Worm (Caenorhabditis elegans) whole organism, L2 larva: Measurements from ENCODE around the gene unc-58.
A peak's percentile ranks its signal among the peaks of the same experiment; 100 is the strongest.

Experiments used
- C34F6.9 ChIP-seq: fragments of 150-350 bp; optimal IDR thresholded peaks from 2 replicates; lab custom pipeline; 2014; ENCODE audit warnings: missing biosample characterization, missing genetic modification characterization
- F13H6.1 ChIP-seq: sonication (generic microtip); optimal IDR thresholded peaks from 2 replicates; lab custom pipeline; 2016; ENCODE audit warnings: missing genetic modification characterization, missing compliant biosample characterization
- R02D3.7 ChIP-seq: fragments of 150-350 bp; optimal IDR thresholded peaks from 2 replicates; lab custom pipeline; 2014; ENCODE audit warnings: missing biosample characterization, missing genetic modification characterization
- Y55F3AM.14 ChIP-seq: fragments of 200-800 bp; sonication (Bioruptor generic); optimal IDR thresholded peaks from 2 replicates; lab custom pipeline; 2018; ENCODE audit warnings: mild to moderate bottlenecking, missing genetic modification characterization, missing compliant biosample characterization
- ZK546.5 ChIP-seq: sonication (generic microtip); optimal IDR thresholded peaks from 2 replicates; lab custom pipeline; 2017; ENCODE audit warnings: missing biosample characterization, missing genetic modification characterization
- alr-1 ChIP-seq: fragments of 150-350 bp; optimal IDR thresholded peaks from 2 replicates; lab custom pipeline; 2014; ENCODE audit warnings: missing biosample characterization, missing genetic modification characterization
- aly-2 ChIP-seq: fragments of 150-350 bp; optimal IDR thresholded peaks from 2 replicates; lab custom pipeline; 2014; ENCODE audit warnings: missing biosample characterization, missing genetic modification characterization
- ama-1 ChIP-seq: fragments of 150-350 bp; optimal IDR thresholded peaks from 2 replicates; lab custom pipeline; 2018; ENCODE audit warnings: inconsistent platforms
- blmp-1 ChIP-seq: sonication (generic microtip); optimal IDR thresholded peaks from 2 replicates; lab custom pipeline; 2017; ENCODE audit warnings: missing genetic modification characterization, mild to moderate bottlenecking, missing compliant biosample characterization, antibody characterized with exemption, moderate library complexity; ENCODE audit not compliant: insufficient read depth
- ceh-82 ChIP-seq: fragments of 150-350 bp; optimal IDR thresholded peaks from 2 replicates; lab custom pipeline; 2014; ENCODE audit warnings: missing biosample characterization, missing genetic modification characterization
- crh-2 ChIP-seq: sonication (generic microtip); optimal IDR thresholded peaks from 2 replicates; lab custom pipeline; 2017; ENCODE audit warnings: missing biosample characterization, missing genetic modification characterization
- dmd-4 ChIP-seq: sonication (generic microtip); optimal IDR thresholded peaks from 2 replicates; lab custom pipeline; 2017; ENCODE audit warnings: missing biosample characterization, missing genetic modification characterization
- egl-27 ChIP-seq: sonication (generic microtip); optimal IDR thresholded peaks from 3 replicates; lab custom pipeline; 2017; ENCODE audit warnings: missing biosample characterization, missing genetic modification reagents, missing genetic modification characterization
- elt-1 ChIP-seq: fragments of 150-350 bp; optimal IDR thresholded peaks from 2 replicates; lab custom pipeline; 2014; ENCODE audit warnings: missing biosample characterization, missing genetic modification characterization
- elt-3 ChIP-seq: sonication (generic microtip); optimal IDR thresholded peaks from 2 replicates; lab custom pipeline; 2017; ENCODE audit warnings: missing biosample characterization, missing genetic modification characterization
- fos-1 ChIP-seq: fragments of 150-350 bp; optimal IDR thresholded peaks from 2 replicates; lab custom pipeline; 2014; ENCODE audit warnings: missing biosample characterization, missing genetic modification characterization
- gmeb-1 ChIP-seq: fragments of 150-350 bp; optimal IDR thresholded peaks from 2 replicates; lab custom pipeline; 2014; ENCODE audit warnings: missing biosample characterization, missing genetic modification characterization
- lin-11 ChIP-seq: fragments of 150-350 bp; sonication (generic microtip); optimal IDR thresholded peaks from 2 replicates; lab custom pipeline; 2014; ENCODE audit warnings: missing biosample characterization, missing genetic modification characterization, inconsistent platforms, mixed read lengths
- lin-13 ChIP-seq: fragments of 150-350 bp; optimal IDR thresholded peaks from 2 replicates; lab custom pipeline; 2014; ENCODE audit warnings: missing biosample characterization, missing genetic modification reagents, missing genetic modification characterization
- lin-39 ChIP-seq: fragments of 150-350 bp; optimal IDR thresholded peaks from 2 replicates; lab custom pipeline; 2014; ENCODE audit warnings: missing biosample characterization, missing genetic modification reagents, missing genetic modification characterization
- lsy-2 ChIP-seq, 2 experiments: fragments of 150-350 bp in 1 of 2; sonication (generic microtip) in 1 of 2; optimal IDR thresholded peaks; 2 replicates each; lab custom pipeline; 2014 to 2017; ENCODE audit warnings: missing biosample characterization in 2 of 2, missing genetic modification characterization in 2 of 2
- mab-5 ChIP-seq: fragments of 150-350 bp; optimal IDR thresholded peaks from 2 replicates; lab custom pipeline; 2014; ENCODE audit warnings: missing biosample characterization, missing genetic modification characterization
- mbf-1 ChIP-seq: sonication (generic microtip); optimal IDR thresholded peaks from 2 replicates; lab custom pipeline; 2017; ENCODE audit warnings: missing biosample characterization, missing genetic modification characterization
- mdl-1 ChIP-seq, 2 experiments: fragments of 150-350 bp in 1 of 2; sonication (generic microtip) in 1 of 2; optimal IDR thresholded peaks; 2 replicates each; lab custom pipeline; 2017; ENCODE audit warnings: missing biosample characterization in 2 of 2, missing genetic modification characterization in 2 of 2
- nhr-10 ChIP-seq: sonication (generic microtip); optimal IDR thresholded peaks from 2 replicates; lab custom pipeline; 2017; ENCODE audit warnings: missing biosample characterization, missing genetic modification characterization
- nhr-11 ChIP-seq: fragments of 150-350 bp; optimal IDR thresholded peaks from 2 replicates; lab custom pipeline; 2014; ENCODE audit warnings: missing biosample characterization, missing genetic modification characterization
- nhr-129 ChIP-seq: fragments of 150-350 bp; optimal IDR thresholded peaks from 2 replicates; lab custom pipeline; 2014; ENCODE audit warnings: missing biosample characterization, missing genetic modification characterization
- nhr-21 ChIP-seq: fragments of 150-350 bp; optimal IDR thresholded peaks from 2 replicates; lab custom pipeline; 2014; ENCODE audit warnings: missing biosample characterization, missing genetic modification characterization
- nhr-23 ChIP-seq: fragments of 150-350 bp; optimal IDR thresholded peaks from 2 replicates; lab custom pipeline; 2014; ENCODE audit warnings: missing biosample characterization, missing genetic modification reagents, missing genetic modification characterization
- nhr-237 ChIP-seq: fragments of 150-350 bp; optimal IDR thresholded peaks from 2 replicates; lab custom pipeline; 2014; ENCODE audit warnings: missing biosample characterization, missing genetic modification characterization
- nhr-25 ChIP-seq: fragments of 150-350 bp; sonication (generic microtip); optimal IDR thresholded peaks from 3 replicates; lab custom pipeline; 2014; ENCODE audit warnings: missing biosample characterization, missing genetic modification characterization
- nhr-6 ChIP-seq: fragments of 150-350 bp; optimal IDR thresholded peaks from 2 replicates; lab custom pipeline; 2014; ENCODE audit warnings: missing biosample characterization, missing genetic modification characterization
- nhr-77 ChIP-seq: fragments of 150-350 bp; optimal IDR thresholded peaks from 2 replicates; lab custom pipeline; 2014; ENCODE audit warnings: missing biosample characterization, missing genetic modification characterization
- peb-1 ChIP-seq: fragments of 150-350 bp; optimal IDR thresholded peaks from 2 replicates; lab custom pipeline; 2014; ENCODE audit warnings: missing biosample characterization, missing genetic modification characterization
- skn-1 ChIP-seq: sonication (generic microtip); optimal IDR thresholded peaks from 2 replicates; lab custom pipeline; 2017; ENCODE audit warnings: missing biosample characterization, missing genetic modification characterization
- sma-3 ChIP-seq: sonication (generic microtip); optimal IDR thresholded peaks from 2 replicates; lab custom pipeline; 2016; ENCODE audit warnings: missing genetic modification reagents, missing genetic modification characterization, missing compliant biosample characterization
- sma-9 ChIP-seq, 2 experiments: fragments of 150-350 bp in 1 of 2; sonication (generic microtip) in 1 of 2; optimal IDR thresholded peaks; 2 replicates each; lab custom pipeline; 2014 to 2016; ENCODE audit warnings: missing genetic modification characterization in 2 of 2, mild to moderate bottlenecking in 1 of 2, missing biosample characterization in 1 of 2, missing compliant biosample characterization in 1 of 2, missing genetic modification reagents in 1 of 2, moderate library complexity in 1 of 2
- snpc-4 ChIP-seq: fragments of 150-350 bp; optimal IDR thresholded peaks from 2 replicates; lab custom pipeline; 2014; ENCODE audit warnings: missing biosample characterization, missing genetic modification characterization
- unc-62 ChIP-seq: fragments of 150-350 bp; optimal IDR thresholded peaks from 2 replicates; lab custom pipeline; 2014; ENCODE audit warnings: missing biosample characterization, missing genetic modification reagents, missing genetic modification characterization
- ztf-4 ChIP-seq: fragments of 150-350 bp; optimal IDR thresholded peaks from 2 replicates; lab custom pipeline; 2014; ENCODE audit warnings: missing biosample characterization, missing genetic modification characterization

The unc-58 gene

DNA sequence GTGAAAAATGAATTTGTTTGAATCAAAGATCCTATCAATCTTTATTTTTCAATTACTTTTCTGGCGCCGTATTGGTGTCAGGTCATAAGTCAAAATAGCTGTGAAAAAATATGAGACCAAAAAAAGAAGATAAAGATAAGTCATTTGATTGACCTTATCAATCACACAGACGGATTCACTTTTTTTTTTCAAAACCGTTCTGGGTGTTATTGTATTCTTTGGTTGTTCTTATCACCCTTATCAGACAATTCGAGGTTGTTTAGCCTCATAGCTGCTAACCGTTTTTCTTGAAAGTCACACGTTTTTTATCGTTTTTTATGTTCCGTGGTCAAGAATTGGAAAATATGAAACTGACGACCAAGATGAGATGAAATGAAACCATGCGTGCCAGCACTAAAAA is 35.6 kb upstream of the unc-58 start:
- TF ChIP-seq nhr-21 (peak; percentile 17), sma-9 (GFP tag; optimal IDR thresholded peaks at IDR 0.05; lab: Kevin White, UChicago) (peak; percentile 31), sma-9 (tag; optimal IDR thresholded peaks at IDR 0.05; lab: Kevin White, UChicago) (no peak), crh-2 (tag; lab: Kevin White, UChicago) (peak; percentile 1), ztf-4 (tag; lab: Kevin White, UChicago) (no peak), blmp-1 (tag; lab: Kevin White, UChicago) (peak; percentile 86)

- TF ChIP-seq sma-3 (GFP tag; lab: Kevin White, UChicago) (no peak), skn-1 (tag; lab: Kevin White, UChicago) (no peak), nhr-6 (no peak)
These were observed 34.0 kb upstream of the unc-58 start, which contains the start of gene rnp-9 for ce11 chrX:10167005-10167404. Gene rnp-9 (plus strand): TSS chrX:10167305.

DNA sequence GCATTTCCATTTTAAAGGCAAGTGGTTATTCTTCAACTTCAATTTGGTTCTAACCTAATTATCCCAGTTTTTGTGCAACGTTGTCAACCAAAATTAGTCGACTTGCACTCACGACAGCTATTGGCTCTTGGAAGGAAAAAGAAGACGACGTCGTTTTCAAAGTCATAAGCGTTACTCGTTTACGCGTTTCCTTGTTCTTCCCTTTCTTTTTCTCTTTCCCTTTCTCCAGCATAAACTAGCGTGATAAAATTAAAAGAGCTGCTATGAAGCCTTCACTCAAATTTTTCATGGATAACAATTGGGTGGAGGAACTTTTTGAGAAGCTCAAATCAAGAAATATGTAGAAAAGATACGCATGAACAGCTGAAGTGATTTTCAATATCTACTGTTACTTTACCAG is 30.2 kb upstream of the unc-58 start:
- TF ChIP-seq mdl-1 (tag; optimal IDR thresholded peaks at IDR 0.05; lab: Kevin White, UChicago) = no peak
- TF ChIP-seq C34F6.9 (tag; lab: Kevin White, UChicago) = no peak
- no peak for TF ChIP-seq nhr-10
- TF ChIP-seq ztf-4 (tag; lab: Kevin White, UChicago) = no peak
- TF ChIP-seq lin-39 = no peak
- no peak for TF ChIP-seq mbf-1
- TF ChIP-seq lin-13 (GFP tag; lab: Kevin White, UChicago) = no peak
- no peak for TF ChIP-seq skn-1 (tag; lab: Kevin White, UChicago)
- TF ChIP-seq ceh-82 (tag; lab: Kevin White, UChicago) = no peak
- no peak for TF ChIP-seq gmeb-1 (tag; lab: Kevin White, UChicago)
- no peak for TF ChIP-seq peb-1 (tag; lab: Kevin White, UChicago)
- no peak for TF ChIP-seq unc-62 (GFP tag; lab: Kevin White, UChicago)
- no peak for TF ChIP-seq alr-1 (tag; lab: Kevin White, UChicago)
- TF ChIP-seq nhr-23 (tag; lab: Kevin White, UChicago) = no peak
- no peak for TF ChIP-seq ZK546.5 (tag; lab: Kevin White, UChicago)
- no peak for TF ChIP-seq mab-5

ce11 chrX:10162476-10162875 is 29.5 kb upstream of the unc-58 start:
- TF ChIP-seq nhr-6 (no peak), nhr-25 (no peak), R02D3.7 (no peak), elt-1 (tag; lab: Kevin White, UChicago) (no peak), mbf-1 (no peak), ceh-82 (tag; lab: Kevin White, UChicago) (no peak), elt-3 (tag; lab: Kevin White, UChicago) (no peak), egl-27 (tag; lab: Kevin White, UChicago) (no peak), F13H6.1 (tag; lab: Kevin White, UChicago) (no peak), gmeb-1 (tag; lab: Kevin White, UChicago) (no peak), fos-1 (no peak), ztf-4 (tag; lab: Kevin White, UChicago) (no peak), lin-11 (tag; lab: Kevin White, UChicago) (no peak)
- TF ChIP-seq, all 48 proteins: peak for 0

ce11 chrX:10160097-10160677 is 27.2 kb upstream of the unc-58 start, which contains the start of gene F09B9.4:
Gene F09B9.4 (plus strand): TSS chrX:10160627.
- TF ChIP-seq ceh-82 (tag; lab: Kevin White, UChicago) = no peak
- no peak for TF ChIP-seq nhr-10
- TF ChIP-seq ztf-4 (tag; lab: Kevin White, UChicago) = no peak
- no peak for TF ChIP-seq alr-1 (tag; lab: Kevin White, UChicago)
- no peak for TF ChIP-seq sma-9 (GFP tag; optimal IDR thresholded peaks at IDR 0.05; lab: Kevin White, UChicago)
- TF ChIP-seq sma-9 (tag; optimal IDR thresholded peaks at IDR 0.05; lab: Kevin White, UChicago) = no peak
- no peak for TF ChIP-seq blmp-1 (tag; lab: Kevin White, UChicago)
- no peak for TF ChIP-seq lin-13 (GFP tag; lab: Kevin White, UChicago)
- TF ChIP-seq mdl-1 (tag; optimal IDR thresholded peaks at IDR 0.05; lab: Kevin White, UChicago) = no peak
- no peak for TF ChIP-seq skn-1 (tag; lab: Kevin White, UChicago)
- no peak for TF ChIP-seq fos-1
- no peak for TF ChIP-seq nhr-77 (tag; lab: Kevin White, UChicago)
- TF ChIP-seq F13H6.1 (tag; lab: Kevin White, UChicago) = peak; percentile 8
- no peak for TF ChIP-seq ama-1 (lab: Kevin White, UChicago)
- no peak for TF ChIP-seq snpc-4 (tag; lab: Kevin White, UChicago)
- TF ChIP-seq dmd-4 (tag; lab: Kevin White, UChicago) = no peak
- TF ChIP-seq mab-5 = no peak
- no peak for TF ChIP-seq aly-2 (tag; lab: Kevin White, UChicago)
- TF ChIP-seq C34F6.9 (tag; lab: Kevin White, UChicago) = peak; percentile 23
- TF ChIP-seq Y55F3AM.14 (GFP tag; lab: Kevin White, UChicago) = no peak
- no peak for TF ChIP-seq nhr-237
- TF ChIP-seq nhr-129 = peak; percentile 10
- TF ChIP-seq lin-39 = no peak
- no peak for TF ChIP-seq nhr-11 (tag; lab: Kevin White, UChicago)
- TF ChIP-seq lsy-2 (tag; optimal IDR thresholded peaks at IDR 0.05; lab: Kevin White, UChicago) = no peak
- no peak for TF ChIP-seq nhr-6
